1 fruit fly cellular context compared by ENCODE assay signal in the genomic region with DNA sequence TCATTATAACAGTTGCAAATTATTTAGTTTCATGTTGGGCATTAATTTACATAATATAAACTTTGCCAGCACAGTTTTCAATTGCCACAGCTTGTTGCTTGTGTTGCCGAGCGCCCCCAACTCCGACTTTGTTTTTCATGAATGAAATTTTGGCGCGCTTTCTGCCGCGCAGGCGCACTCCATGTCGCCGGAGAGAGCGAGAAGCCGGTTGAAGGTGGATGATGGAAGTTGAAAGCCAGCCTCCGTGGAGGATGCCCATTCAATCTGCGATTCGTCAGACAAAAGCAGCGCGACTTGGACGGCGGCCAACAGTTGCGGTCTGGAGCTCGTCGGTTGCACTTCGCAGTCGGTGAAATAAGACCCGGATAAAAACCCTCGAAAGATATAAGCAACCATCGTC.
TF ChIP-seq lines count a peak whose summit lies in the region.

No protein-coding gene starts in this region.

TF ChIP-seq in whole organism, embryonic, 481 proteins besides CTCF, POLR2A, EP300 and RAD21 (continued from another document):
- TF ChIP-seq CG6791 (GFP tag; IDR thresholded peaks at IDR 0.05; lab: Robert Waterston, UW; ENCODE audit: partially characterized antibody) (no peak), pfk (GFP tag; optimal IDR thresholded peaks at IDR 0.05; lab: Kevin White, UChicago) (no peak), CG15696 (tag; optimal IDR thresholded peaks at IDR 0.05; lab: Kevin White, UChicago) (no peak), tap (tag; optimal IDR thresholded peaks at IDR 0.05; lab: Kevin White, UChicago) (no peak), CG3726 (GFP tag; IDR thresholded peaks at IDR 0.05; lab: Robert Waterston, UW) (no peak), CG10431 (GFP tag; optimal IDR thresholded peaks at IDR 0.05; lab: Kevin White, UChicago) (no peak), hbn (GFP tag; IDR thresholded peaks at IDR 0.05; lab: Robert Waterston, UW; ENCODE audit: partially characterized antibody) (no peak), Mes4 (GFP tag; optimal IDR thresholded peaks at IDR 0.05; lab: Kevin White, UChicago) (no peak), CG2116 (GFP tag; optimal IDR thresholded peaks at IDR 0.05; lab: Kevin White, UChicago) (no peak), run (tag; optimal IDR thresholded peaks at IDR 0.05; lab: Kevin White, UChicago) (no peak), CG18262 (tag; optimal IDR thresholded peaks at IDR 0.05; lab: Kevin White, UChicago) (no peak), lab (GFP tag; optimal IDR thresholded peaks at IDR 0.05; lab: Kevin White, UChicago) (peak; percentile 13), Hmr (GFP tag; optimal IDR thresholded peaks at IDR 0.05; lab: Kevin White, UChicago) (peak; percentile 16), Deaf1 (tag; optimal IDR thresholded peaks at IDR 0.05; lab: Kevin White, UChicago) (peak; percentile 30), gsb (GFP tag; IDR thresholded peaks at IDR 0.05; lab: Robert Waterston, UW) (no peak)
